Fruit fly (Drosophila melanogaster): ENCODE measurements around the gene Csl4.

Gene Csl4

dm6 chr2L:11106562-11106962 lies 16.8 kb downstream of the Csl4 start, which contains the start of gene Reps (continued):
- TF ChIP-seq en (GFP tag; optimal IDR thresholded peaks at IDR 0.05) (peak; percentile 95), gem (tag; optimal IDR thresholded peaks at IDR 0.05) (peak; percentile 99), NfI (GFP tag; optimal IDR thresholded peaks at IDR 0.05) (peak; percentile 98), CG12769 (tag; optimal IDR thresholded peaks at IDR 0.05) (peak; percentile 99), maf-S (GFP tag; optimal IDR thresholded peaks at IDR 0.05) (peak; percentile 97), Atf3 (GFP tag; optimal IDR thresholded peaks at IDR 0.05) (peak; percentile 99), CG10462 (GFP tag; optimal IDR thresholded peaks at IDR 0.05) (peak; percentile 98), vnd (GFP tag; IDR thresholded peaks at IDR 0.05; ENCODE audit: partially characterized antibody) (peak; percentile 52; the same call in 2 of the 3 replicates), CG17612 (GFP tag; IDR thresholded peaks at IDR 0.05) (peak; percentile 97), CG17385 (GFP tag; optimal IDR thresholded peaks at IDR 0.05) (peak; percentile 95), CG7786 (GFP tag; optimal IDR thresholded peaks at IDR 0.05) (peak; percentile 97), sug (tag; optimal IDR thresholded peaks at IDR 0.05) (peak; percentile 97), Asciz (GFP tag; optimal IDR thresholded peaks at IDR 0.05) (peak; percentile 97), gsb (GFP tag; IDR thresholded peaks at IDR 0.05) (peak; percentile 97), odd (GFP tag; optimal IDR thresholded peaks at IDR 0.05) (peak; percentile 93), CG11093 (GFP tag; IDR thresholded peaks at IDR 0.05) (peak; percentile 99), slou (GFP tag; optimal IDR thresholded peaks at IDR 0.05) (peak; percentile 99), shn (GFP tag; optimal IDR thresholded peaks at IDR 0.05) (peak; percentile 96), zen2 (GFP tag; IDR thresholded peaks at IDR 0.05; ENCODE audit: partially characterized antibody) (peak; percentile 15; the same call in 1 of the 3 replicates), CG4360 (GFP tag; IDR thresholded peaks at IDR 0.05) (peak; percentile 88), ash1 (GFP tag; optimal IDR thresholded peaks at IDR 0.05) (peak; percentile 57), CG12659 (GFP tag; optimal IDR thresholded peaks at IDR 0.05) (peak; percentile 99), nmo (GFP tag; optimal IDR thresholded peaks at IDR 0.05) (peak; percentile 100), CG9215 (GFP tag; IDR thresholded peaks at IDR 0.05) (peak; percentile 98), yki (optimal IDR thresholded peaks at IDR 0.05) (no peak), TFAM (GFP tag; optimal IDR thresholded peaks at IDR 0.05) (peak; percentile 91), z (GFP tag; IDR thresholded peaks at IDR 0.05) (peak; percentile 83), salm (tag; optimal IDR thresholded peaks at IDR 0.05) (peak; percentile 93), CG12942 (GFP tag; optimal IDR thresholded peaks at IDR 0.05) (peak; percentile 99), dm (GFP tag; optimal IDR thresholded peaks at IDR 0.05) (peak; percentile 95), Rx (GFP tag; IDR thresholded peaks at IDR 0.05) (peak; percentile 98), CG11504 (tag; optimal IDR thresholded peaks at IDR 0.05) (peak; percentile 97), pum (GFP tag; optimal IDR thresholded peaks at IDR 0.05) (peak; percentile 98), CG14014 (GFP tag; IDR thresholded peaks at IDR 0.05) (peak; percentile 98), HLH3B (GFP tag; IDR thresholded peaks at IDR 0.05) (peak; percentile 99), CG10543 (GFP tag; optimal IDR thresholded peaks at IDR 0.05) (peak; percentile 96), NC2α (GFP tag; optimal IDR thresholded peaks at IDR 0.05) (peak; percentile 95), MESR4 (GFP tag; optimal IDR thresholded peaks at IDR 0.05) (peak; percentile 68), bbx (GFP tag; IDR thresholded peaks at IDR 0.05; ENCODE audit: partially characterized antibody) (peak; percentile 63), nau (GFP tag; optimal IDR thresholded peaks at IDR 0.05) (no peak), CG12744 (GFP tag; optimal IDR thresholded peaks at IDR 0.05) (peak; percentile 97), CG17802 (tag; optimal IDR thresholded peaks at IDR 0.05) (peak; percentile 91), CG4820 (GFP tag; optimal IDR thresholded peaks at IDR 0.05) (peak; percentile 99), CG17568 (GFP tag; optimal IDR thresholded peaks at IDR 0.05) (peak; percentile 97), gro (GFP tag; optimal IDR thresholded peaks at IDR 0.05) (peak; percentile 97), trh (GFP tag; optimal IDR thresholded peaks at IDR 0.05) (peak; percentile 98), CG8290 (GFP tag; optimal IDR thresholded peaks at IDR 0.05) (peak; percentile 99), CG8290 (tag; optimal IDR thresholded peaks at IDR 0.05) (peak; percentile 96), HLH4C (GFP tag; IDR thresholded peaks at IDR 0.05; ENCODE audit: partially characterized antibody) (peak; percentile 74), Aef1 (GFP tag; IDR thresholded peaks at IDR 0.05) (peak; percentile 99), tgo (GFP tag; IDR thresholded peaks at IDR 0.05) (peak; percentile 99), pita (GFP tag; optimal IDR thresholded peaks at IDR 0.05) (no peak)

Data from whole organism, embryonic.